Fruit fly (Drosophila melanogaster) whole organism, embryonic: ENCODE measurements around the gene Cht5.
A peak's percentile ranks its signal among the peaks of the same experiment; 100 is the strongest.

Experiments
- Ada2b ChIP-seq: fragments of 200-800 bp; sonication (Bioruptor generic); IDR thresholded peaks from 2 replicates; pipeline ENCODE4 v1.3.6; 2022; ENCODE audit warnings: missing biosample characterization, missing genetic modification characterization
- Atf6 ChIP-seq: fragments of 200-800 bp; sonication (Bioruptor generic); IDR thresholded peaks from 2 replicates; pipeline ENCODE4 v1.3.6; 2022; ENCODE audit warnings: missing biosample characterization, missing genetic modification characterization
- CG10543 ChIP-seq: fragments of 200-800 bp; sonication (Bioruptor generic); optimal IDR thresholded peaks from 3 replicates; lab custom pipeline; 2017; ENCODE audit warnings: missing biosample characterization, mild to moderate bottlenecking, missing genetic modification characterization, moderate library complexity
- CG12659 ChIP-seq: fragments of 200-800 bp; sonication (Bioruptor generic); optimal IDR thresholded peaks from 3 replicates; lab custom pipeline; 2017; ENCODE audit warnings: mild to moderate bottlenecking, missing biosample characterization, missing genetic modification reagents, missing genetic modification characterization
- CG15269 ChIP-seq: fragments of 200-800 bp; sonication (Bioruptor generic); optimal IDR thresholded peaks from 2 replicates; lab custom pipeline; 2018; ENCODE audit warnings: missing biosample characterization, mild to moderate bottlenecking, missing genetic modification characterization, moderate library complexity
- CG16813 ChIP-seq: fragments of 200-800 bp; sonication (Bioruptor generic); IDR thresholded peaks from 3 replicates; pipeline ENCODE4 v1.3.6; 2022; ENCODE audit warnings: missing biosample characterization, missing genetic modification characterization; ENCODE audit not compliant: partially characterized antibody
- CG17385 ChIP-seq: fragments of 200-800 bp; sonication (Bioruptor generic); optimal IDR thresholded peaks from 3 replicates; lab custom pipeline; 2018; ENCODE audit warnings: missing biosample characterization, mild to moderate bottlenecking, missing genetic modification characterization
- CG18619 ChIP-seq: fragments of 200-800 bp; sonication (Bioruptor generic); optimal IDR thresholded peaks from 3 replicates; lab custom pipeline; 2017; ENCODE audit warnings: missing biosample characterization, mild to moderate bottlenecking, missing genetic modification characterization
- CG2120 ChIP-seq: fragments of 200-800 bp; sonication (Bioruptor generic); optimal IDR thresholded peaks from 3 replicates; lab custom pipeline; 2016; ENCODE audit warnings: missing biosample characterization, missing genetic modification characterization
- CG30431 ChIP-seq: fragments of 200-800 bp; sonication (Bioruptor generic); optimal IDR thresholded peaks from 2 replicates; lab custom pipeline; 2017; ENCODE audit warnings: missing biosample characterization, missing genetic modification characterization
- CG31224 ChIP-seq: fragments of 200-800 bp; sonication (Bioruptor generic); IDR thresholded peaks from 2 replicates; pipeline ENCODE4 v1.3.6; 2022; ENCODE audit warnings: missing biosample characterization, missing genetic modification characterization
- CG31388 ChIP-seq: fragments of 200-800 bp; sonication (Bioruptor generic); optimal IDR thresholded peaks from 2 replicates; lab custom pipeline; 2016; ENCODE audit warnings: missing biosample characterization, missing genetic modification characterization
- CG33557 ChIP-seq: fragments of 200-800 bp; sonication (Bioruptor generic); optimal IDR thresholded peaks from 2 replicates; lab custom pipeline; 2019; ENCODE audit warnings: missing biosample characterization, mild to moderate bottlenecking, missing genetic modification characterization, moderate library complexity
- CG9727 ChIP-seq: fragments of 200-800 bp; sonication (Bioruptor generic); optimal IDR thresholded peaks from 3 replicates; lab custom pipeline; 2017; ENCODE audit warnings: missing biosample characterization, mild to moderate bottlenecking, missing genetic modification characterization
- CTCF ChIP-seq: fragments of 200-800 bp; sonication (Bioruptor generic); optimal IDR thresholded peaks from 2 replicates; lab custom pipeline; 2017; ENCODE audit warnings: missing biosample characterization, mild to moderate bottlenecking, missing genetic modification characterization, moderate library complexity
- Dad ChIP-seq: fragments of 200-800 bp; sonication (Bioruptor generic); optimal IDR thresholded peaks from 3 replicates; lab custom pipeline; 2016; ENCODE audit warnings: missing biosample characterization, missing genetic modification characterization
- Deaf1 ChIP-seq: fragments of 200-800 bp; optimal IDR thresholded peaks from 3 replicates; lab custom pipeline; 2019; ENCODE audit warnings: missing biosample characterization, mild to moderate bottlenecking, missing genetic modification characterization, moderate library complexity
- Dek ChIP-seq: fragments of 200-800 bp; sonication (Bioruptor generic); optimal IDR thresholded peaks from 3 replicates; lab custom pipeline; 2019; ENCODE audit warnings: missing biosample characterization, mild to moderate bottlenecking, missing genetic modification characterization, moderate library complexity
- Dfd ChIP-seq, 2 experiments: fragments of >200 bp; optimal IDR thresholded peaks; 2 replicates each; lab custom pipeline; 2017; ENCODE audit warnings: missing biosample characterization in 2 of 2, missing genetic modification characterization in 2 of 2
- H15 ChIP-seq: fragments of 200-800 bp; sonication (Bioruptor generic); IDR thresholded peaks from 3 replicates; pipeline ENCODE4 v1.3.6; 2022; ENCODE audit warnings: missing biosample characterization, missing genetic modification characterization
- HHEX ChIP-seq: fragments of 200-800 bp; sonication (Bioruptor generic); optimal IDR thresholded peaks from 3 replicates; lab custom pipeline; 2017; ENCODE audit warnings: missing biosample characterization, mild to moderate bottlenecking, missing genetic modification characterization, missing genetic modification reagents
- HLH4C ChIP-seq: fragments of 200-800 bp; sonication (Bioruptor generic); IDR thresholded peaks from 3 replicates; pipeline ENCODE4 v1.3.6; 2022; ENCODE audit warnings: missing biosample characterization, missing genetic modification characterization; ENCODE audit not compliant: partially characterized antibody
- Hey ChIP-seq: fragments of 200-800 bp; sonication (Bioruptor generic); optimal IDR thresholded peaks from 3 replicates; lab custom pipeline; 2018; ENCODE audit warnings: missing biosample characterization, mild to moderate bottlenecking, missing genetic modification characterization
- Hr78 ChIP-seq, 2 experiments: fragments of 200-800 bp in 1 of 2; fragments of >200 bp in 1 of 2; sonication (Bioruptor generic) in 1 of 2; optimal IDR thresholded peaks; 2 replicates each; lab custom pipeline; 2017 to 2019; ENCODE audit warnings: missing biosample characterization in 2 of 2, missing genetic modification characterization in 2 of 2, mild to moderate bottlenecking in 1 of 2, moderate library complexity in 1 of 2
- Nf-YC ChIP-seq: fragments of 200-800 bp; optimal IDR thresholded peaks from 3 replicates; lab custom pipeline; 2019; ENCODE audit warnings: missing biosample characterization, mild to moderate bottlenecking, missing genetic modification characterization, moderate library complexity
- aop ChIP-seq: fragments of 200-800 bp; sonication (Bioruptor generic); IDR thresholded peaks from 2 replicates; pipeline ENCODE4 v1.3.6; 2022; ENCODE audit warnings: missing biosample characterization, missing genetic modification characterization
- bsh ChIP-seq, 2 experiments: fragments of 200-800 bp; sonication (Bioruptor generic); optimal IDR thresholded peaks; 2 replicates each; lab custom pipeline; 2017 to 2018; ENCODE audit warnings: mild to moderate bottlenecking in 2 of 2, missing biosample characterization in 2 of 2, missing genetic modification characterization in 2 of 2, moderate library complexity in 1 of 2
- chinmo ChIP-seq: fragments of 200-800 bp; sonication (Bioruptor generic); IDR thresholded peaks from 4 replicates; pipeline ENCODE4 v1.3.6; 2022; ENCODE audit warnings: missing biosample characterization, missing genetic modification characterization; ENCODE audit not compliant: partially characterized antibody
- ci ChIP-seq: fragments of 200-800 bp; sonication (Bioruptor generic); IDR thresholded peaks from 3 replicates; pipeline ENCODE4 v1.3.6; 2022; ENCODE audit warnings: missing biosample characterization, missing genetic modification characterization
- crol ChIP-seq: fragments of 200-800 bp; sonication (Bioruptor generic); IDR thresholded peaks from 2 replicates; pipeline ENCODE4 v1.3.6; 2022; ENCODE audit warnings: missing biosample characterization, missing genetic modification characterization
- disco-r ChIP-seq: fragments of 200-800 bp; sonication (Bioruptor generic); optimal IDR thresholded peaks from 2 replicates; lab custom pipeline; 2016; ENCODE audit warnings: missing biosample characterization, missing genetic modification characterization
- dmrt99B ChIP-seq: fragments of 200-800 bp; sonication (Bioruptor generic); optimal IDR thresholded peaks from 2 replicates; lab custom pipeline; 2018; ENCODE audit warnings: missing biosample characterization, mild to moderate bottlenecking, missing genetic modification characterization, moderate library complexity
- ftz-f1 ChIP-seq: fragments of 200-800 bp; sonication (Bioruptor generic); optimal IDR thresholded peaks from 2 replicates; lab custom pipeline; 2016; ENCODE audit warnings: missing biosample characterization, missing genetic modification characterization
- grau ChIP-seq: fragments of 200-800 bp; optimal IDR thresholded peaks from 3 replicates; lab custom pipeline; 2019; ENCODE audit warnings: missing biosample characterization, mild to moderate bottlenecking, missing genetic modification characterization, moderate library complexity
- lmd ChIP-seq: fragments of 200-800 bp; sonication (Bioruptor generic); IDR thresholded peaks from 2 replicates; pipeline ENCODE4 v1.3.6; 2022; ENCODE audit warnings: missing biosample characterization, missing genetic modification characterization
- lov ChIP-seq, 2 experiments: fragments of 200-800 bp in 1 of 2; fragments of >200 bp in 1 of 2; sonication (Bioruptor generic) in 1 of 2; IDR thresholded peaks in 1 of 2; optimal IDR thresholded peaks in 1 of 2; 2 replicates in 1 of 2; 3 replicates in 1 of 2; pipeline versions ENCODE4 v1.3.6 to Lab custom; 2017 to 2022; ENCODE audit warnings: missing biosample characterization in 1 of 2, missing genetic modification characterization in 1 of 2
- mirr ChIP-seq: fragments of 200-800 bp; sonication (Bioruptor generic); optimal IDR thresholded peaks from 3 replicates; lab custom pipeline; 2018; ENCODE audit warnings: missing biosample characterization, mild to moderate bottlenecking, missing genetic modification characterization
- nerfin-1 ChIP-seq: fragments of 200-800 bp; sonication (Bioruptor generic); optimal IDR thresholded peaks from 3 replicates; lab custom pipeline; 2019; ENCODE audit warnings: missing biosample characterization, mild to moderate bottlenecking, missing genetic modification characterization, moderate library complexity
- nerfin-2 ChIP-seq: fragments of 200-800 bp; sonication (Bioruptor generic); IDR thresholded peaks from 2 replicates; pipeline ENCODE4 v1.3.6; 2022; ENCODE audit warnings: missing biosample characterization, missing genetic modification characterization; ENCODE audit not compliant: partially characterized antibody
- odd ChIP-seq: fragments of 200-800 bp; sonication (Bioruptor generic); optimal IDR thresholded peaks from 2 replicates; lab custom pipeline; 2017; ENCODE audit warnings: missing biosample characterization, mild to moderate bottlenecking, missing genetic modification characterization
- onecut ChIP-seq: fragments of 200-800 bp; sonication (Bioruptor generic); IDR thresholded peaks from 2 replicates; pipeline ENCODE4 v1.3.6; 2022; ENCODE audit warnings: missing biosample characterization, missing genetic modification characterization
- pum ChIP-seq: fragments of 200-800 bp; sonication (Bioruptor generic); optimal IDR thresholded peaks from 2 replicates; lab custom pipeline; 2016; ENCODE audit warnings: missing biosample characterization, missing genetic modification characterization
- slbo ChIP-seq: fragments of 200-800 bp; sonication (Bioruptor generic); IDR thresholded peaks from 2 replicates; pipeline ENCODE4 v1.3.6; 2022; ENCODE audit warnings: missing biosample characterization, missing genetic modification characterization
- trem ChIP-seq: fragments of 200-800 bp; optimal IDR thresholded peaks from 3 replicates; lab custom pipeline; 2019; ENCODE audit warnings: missing biosample characterization, mild to moderate bottlenecking, missing genetic modification characterization, moderate library complexity
- tup ChIP-seq: fragments of 200-800 bp; sonication (Bioruptor generic); optimal IDR thresholded peaks from 2 replicates; lab custom pipeline; 2016; ENCODE audit warnings: missing biosample characterization, mild to moderate bottlenecking, missing genetic modification characterization, moderate library complexity
- zen2 ChIP-seq: fragments of 200-800 bp; sonication (Bioruptor generic); IDR thresholded peaks from 3 replicates; pipeline ENCODE4 v1.3.6; 2022; ENCODE audit warnings: missing biosample characterization, missing genetic modification characterization; ENCODE audit not compliant: partially characterized antibody

Cht5 gene

dm6 chr3R:13803892-13804710 is 36.8 kb downstream of the Cht5 start (continued):
- TF ChIP-seq lov (optimal IDR thresholded peaks at IDR 0.05; lab: Kevin White, UChicago) (no peak), lov (GFP tag; IDR thresholded peaks at IDR 0.05; lab: Robert Waterston, UW) (no peak), onecut (peak; percentile 28), Dek (tag; lab: Kevin White, UChicago) (peak; percentile 29), CG30431 (GFP tag; lab: Kevin White, UChicago) (no peak), HHEX (GFP tag; lab: Kevin White, UChicago) (peak; percentile 38), Atf6 (GFP tag; lab: Robert Waterston, UW) (0 out of 2 replicates have a peak, but pooled peaks have one; percentile 29), CG17385 (GFP tag; lab: Kevin White, UChicago) (peak; percentile 32), bsh (GFP tag; optimal IDR thresholded peaks at IDR 0.05; lab: Kevin White, UChicago) (peak in 1 of 2 experiments; percentile 44), disco-r (GFP tag; lab: Kevin White, UChicago) (no peak), CG12659 (peak; percentile 22), CG18619 (peak; percentile 15), Ada2b (GFP tag; lab: Robert Waterston, UW) (0 out of 2 replicates have a peak, but pooled peaks have one; percentile 3), Nf-YC (peak; percentile 20), CG2120 (peak; percentile 31), lmd (GFP tag; lab: Robert Waterston, UW) (no peak), dmrt99B (peak; percentile 59), CG31224 (GFP tag; lab: Robert Waterston, UW) (peak; percentile 100)

dm6 chr3R:13804971-13805603 is 37.7 kb downstream of the Cht5 start:
- TF ChIP-seq tup (GFP tag; lab: Kevin White, UChicago) (no peak), pum (GFP tag; lab: Kevin White, UChicago) (no peak), CG31388 (no peak), Hey (tag; lab: Kevin White, UChicago) (peak; percentile 49), CG33557 (GFP tag; lab: Kevin White, UChicago) (no peak), CG10543 (peak; percentile 50), CG31224 (GFP tag; lab: Robert Waterston, UW) (peak; percentile 89), CG9727 (GFP tag; lab: Kevin White, UChicago) (no peak), CG16813 (GFP tag; lab: Robert Waterston, UW) (0 out of 3 replicates have a peak, but pooled peaks have one; percentile 23), trem (tag; lab: Kevin White, UChicago) (no peak), nerfin-1 (peak; percentile 48), Dad (no peak), HLH4C (no peak; the same call in 2 of the 3 replicates), zen2 (0 out of 3 replicates have a peak, but pooled peaks have one; percentile 46), H15 (GFP tag; lab: Robert Waterston, UW) (no peak), CTCF (GFP tag; lab: Kevin White, UChicago) (no peak), ftz-f1 (GFP tag; lab: Kevin White, UChicago) (no peak), CG15269 (no peak), ci (GFP tag; lab: Robert Waterston, UW) (0 out of 3 replicates have a peak, but pooled peaks have one; percentile 23), Deaf1 (tag; lab: Kevin White, UChicago) (peak; percentile 10), Hr78 (GFP tag; optimal IDR thresholded peaks at IDR 0.05; lab: Kevin White, UChicago) (no peak), crol (peak; percentile 98), Dek (tag; lab: Kevin White, UChicago) (no peak), nerfin-2 (GFP tag; lab: Robert Waterston, UW) (no peak), mirr (GFP tag; lab: Kevin White, UChicago) (peak; percentile 59), odd (no peak), Dfd (GFP tag; optimal IDR thresholded peaks at IDR 0.05; lab: Kevin White, UChicago) (no peak), grau (tag; lab: Kevin White, UChicago) (peak; percentile 86), onecut (no peak), slbo (no peak), chinmo (0 out of 4 replicates have a peak, but pooled peaks have one; percentile 69), aop (no peak)
